Worm (Caenorhabditis elegans) whole organism, early embryonic: ENCODE measurements around the gene C05E7.3.

Experiments
- B0310.2 ChIP-seq: sonication (generic microtip); optimal IDR thresholded peaks from 2 replicates; lab custom pipeline; 2016; ENCODE audit warnings: mild to moderate bottlenecking, missing genetic modification characterization, missing compliant biosample characterization
- F13C5.2 ChIP-seq: sonication (generic microtip); optimal IDR thresholded peaks from 2 replicates; lab custom pipeline; 2017; ENCODE audit warnings: mild to moderate bottlenecking, missing genetic modification characterization, inconsistent platforms, missing compliant biosample characterization
- aly-1 ChIP-seq: sonication (generic microtip); optimal IDR thresholded peaks from 2 replicates; lab custom pipeline; 2016; ENCODE audit warnings: missing genetic modification characterization, missing compliant biosample characterization
- ama-1 ChIP-seq: fragments of 150-350 bp; optimal IDR thresholded peaks from 2 replicates; lab custom pipeline; 2014
- ceh-13 ChIP-seq: fragments of 200-800 bp; sonication (Bioruptor generic); optimal IDR thresholded peaks from 2 replicates; lab custom pipeline; 2018; ENCODE audit warnings: mild to moderate bottlenecking, missing genetic modification characterization, missing compliant biosample characterization
- ceh-36 ChIP-seq: sonication (generic microtip); optimal IDR thresholded peaks from 2 replicates; lab custom pipeline; 2016; ENCODE audit warnings: missing genetic modification characterization, inconsistent platforms, missing compliant biosample characterization
- ets-7 ChIP-seq: sonication (generic microtip); optimal IDR thresholded peaks from 2 replicates; lab custom pipeline; 2016; ENCODE audit warnings: missing genotype, missing genetic modification characterization, missing compliant biosample characterization
- flt-1 ChIP-seq: fragments of 200-800 bp; sonication (Bioruptor generic); IDR thresholded peaks from 2 replicates; pipeline ENCODE4 v1.3.6; 2022; ENCODE audit warnings: missing genetic modification characterization, missing compliant biosample characterization
- hmbx-1 ChIP-seq: sonication (generic microtip); optimal IDR thresholded peaks from 2 replicates; lab custom pipeline; 2016; ENCODE audit warnings: mild to moderate bottlenecking, missing genetic modification characterization, missing compliant biosample characterization
- hmg-4 ChIP-seq: fragments of 200-800 bp; sonication (Bioruptor generic); optimal IDR thresholded peaks from 2 replicates; lab custom pipeline; 2018; ENCODE audit warnings: mild to moderate bottlenecking, missing genetic modification characterization, missing compliant biosample characterization
- hnd-1 ChIP-seq: sonication (generic microtip); optimal IDR thresholded peaks from 2 replicates; lab custom pipeline; 2016; ENCODE audit warnings: missing genetic modification characterization, missing compliant biosample characterization
- pes-1 ChIP-seq: fragments of 200-800 bp; sonication (Bioruptor generic); IDR thresholded peaks from 2 replicates; pipeline ENCODE4 v1.3.6; 2022; ENCODE audit warnings: missing genetic modification reagents, missing genetic modification characterization, missing compliant biosample characterization
- scrt-1 ChIP-seq: fragments of 200-800 bp; sonication (Bioruptor generic); IDR thresholded peaks from 2 replicates; pipeline ENCODE4 v1.3.6; 2022; ENCODE audit warnings: missing genetic modification characterization, missing compliant biosample characterization
- sea-1 ChIP-seq: fragments of 200-800 bp; sonication (Bioruptor generic); conservative IDR thresholded peaks from 2 replicates; pipeline ENCODE4 v1.3.6; 2022; ENCODE audit warnings: missing genetic modification characterization, missing compliant biosample characterization
- tbx-11 ChIP-seq: fragments of 200-800 bp; sonication (Bioruptor generic); IDR thresholded peaks from 2 replicates; pipeline ENCODE4 v1.3.6; 2022; ENCODE audit warnings: missing genetic modification characterization, missing compliant biosample characterization
- tbx-37 ChIP-seq: fragments of 200-800 bp; sonication (Bioruptor generic); conservative IDR thresholded peaks from 2 replicates; pipeline ENCODE4 v1.3.6; 2022; ENCODE audit warnings: missing genetic modification reagents, missing genetic modification characterization, missing compliant biosample characterization
- tra-4 ChIP-seq: sonication (generic microtip); optimal IDR thresholded peaks from 2 replicates; lab custom pipeline; 2017; ENCODE audit warnings: missing genetic modification characterization, missing compliant biosample characterization

C05E7.3 gene

DNA sequence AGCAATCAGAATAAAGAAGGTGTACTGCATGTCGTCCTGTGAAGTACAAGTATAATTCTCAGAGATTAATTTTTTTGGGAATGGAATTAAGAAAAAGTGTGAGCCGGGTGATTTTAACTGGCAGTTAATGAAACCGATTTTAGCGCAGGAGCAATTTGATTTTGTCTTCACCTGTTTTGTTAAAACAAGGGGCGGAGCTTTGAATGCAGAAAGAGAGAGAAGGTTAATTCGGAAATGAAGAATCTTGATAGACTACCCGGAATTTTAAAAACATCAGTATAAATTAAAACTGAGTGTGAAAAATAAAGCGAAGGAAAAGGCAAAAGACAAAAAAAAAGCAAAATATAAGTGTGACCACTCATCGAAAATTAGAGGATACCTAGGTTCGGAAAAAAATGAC is at the start of gene C05E7.3:
TSS of gene C05E7.3 (minus strand) at position 101 of the 400 bp plus-strand sequence.
- TF ChIP-seq B0310.2 (tag; lab: Kevin White, UChicago), result no peak
- no peak for TF ChIP-seq sea-1 (GFP tag; lab: Robert Waterston, UW)
- TF ChIP-seq scrt-1 (GFP tag; lab: Robert Waterston, UW), result no peak
- no peak for TF ChIP-seq tbx-37 (GFP tag; lab: Robert Waterston, UW)
- no peak for TF ChIP-seq pes-1 (GFP tag; lab: Robert Waterston, UW)
- no peak for TF ChIP-seq ets-7 (tag; lab: Kevin White, UChicago)
- TF ChIP-seq ceh-13 (GFP tag; lab: Kevin White, UChicago), result no peak
- TF ChIP-seq tra-4, result no peak
- no peak for TF ChIP-seq ceh-36
- TF ChIP-seq hmbx-1 (tag; lab: Kevin White, UChicago), result no peak
- TF ChIP-seq aly-1, result no peak
- no peak for TF ChIP-seq flt-1 (GFP tag; lab: Robert Waterston, UW)
- no peak for TF ChIP-seq hmg-4
- no peak for TF ChIP-seq F13C5.2 (tag; lab: Kevin White, UChicago)
- TF ChIP-seq hnd-1 (tag; lab: Kevin White, UChicago), result no peak
- no peak for TF ChIP-seq ama-1
- no peak for TF ChIP-seq tbx-11 (GFP tag; lab: Robert Waterston, UW)

DNA sequence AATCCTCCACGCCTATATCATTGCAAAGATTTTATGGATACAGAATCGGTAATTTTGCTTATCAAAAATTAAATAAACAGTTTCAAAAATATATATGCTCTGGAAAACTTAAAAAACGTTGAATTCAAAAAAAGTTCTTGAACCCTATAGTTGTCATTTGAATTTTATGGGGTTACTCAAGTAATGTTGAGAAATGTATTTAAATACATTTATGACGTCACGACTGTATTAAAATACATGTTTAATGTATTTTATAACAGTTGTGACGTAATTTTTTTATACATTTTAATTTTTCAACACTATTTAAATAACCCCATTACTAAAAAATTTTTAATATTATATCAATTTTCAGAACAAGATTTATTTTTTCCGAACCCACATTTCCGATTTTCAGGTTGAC is 49.7 kb upstream of the C05E7.3 start:
- TF ChIP-seq B0310.2 (tag; lab: Kevin White, UChicago) (no peak), ets-7 (tag; lab: Kevin White, UChicago) (no peak), aly-1 (no peak), flt-1 (GFP tag; lab: Robert Waterston, UW) (no peak), F13C5.2 (tag; lab: Kevin White, UChicago) (no peak), ceh-13 (GFP tag; lab: Kevin White, UChicago) (no peak)

DNA sequence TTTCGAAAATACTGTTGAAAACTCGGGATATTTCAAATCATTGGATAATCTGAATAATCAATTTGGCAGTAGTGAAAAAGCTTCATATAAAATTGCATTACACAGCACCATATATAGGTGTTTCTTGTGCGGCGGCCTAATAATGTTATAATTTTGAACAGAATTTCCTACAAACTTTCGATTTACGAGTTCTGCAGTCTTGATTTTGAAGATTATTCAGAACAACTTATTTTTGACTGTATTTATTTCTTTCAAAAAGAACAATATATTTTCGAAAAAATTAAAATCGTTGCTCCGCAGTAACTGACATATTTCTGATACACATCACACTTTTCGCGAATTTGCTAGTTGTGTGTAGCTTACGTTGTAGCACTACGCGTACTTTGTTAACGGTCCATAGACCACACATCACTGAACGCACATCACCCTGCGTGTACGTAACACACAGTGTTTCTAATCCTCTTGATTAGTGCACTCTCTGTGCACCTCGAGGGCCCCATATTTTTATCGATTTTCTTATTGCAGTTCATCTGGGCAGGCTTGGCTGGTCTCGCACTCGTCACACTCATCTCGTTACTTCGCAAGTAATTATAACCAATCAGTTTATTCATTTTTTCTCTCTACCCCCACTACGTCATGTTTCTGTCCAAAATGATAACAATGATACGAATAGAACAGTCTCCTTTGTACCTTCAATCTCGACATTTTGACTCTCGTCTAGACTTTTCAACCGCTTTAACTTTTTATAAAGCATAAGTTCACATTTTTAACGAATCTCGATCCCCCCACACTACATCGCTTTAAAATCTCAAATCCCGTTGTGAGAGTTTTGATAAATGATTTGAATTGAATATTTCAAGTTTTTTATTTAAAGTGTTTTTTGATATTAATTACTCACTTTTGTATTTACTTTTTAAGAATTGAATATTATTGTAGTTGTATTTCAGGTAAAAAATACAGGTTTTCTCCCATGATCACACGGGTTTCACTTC is 44.4 kb upstream of the C05E7.3 start, which contains the start of the genes F11C1.1 and vwa-8:
TSS of gene F11C1.1 (minus strand) at position 51 of the 992 bp plus-strand sequence.
TSS of gene vwa-8 (plus strand) at position 942 of the 992 bp plus-strand sequence.
- TF ChIP-seq F13C5.2 (tag; lab: Kevin White, UChicago) (no peak), sea-1 (GFP tag; lab: Robert Waterston, UW) (no peak), tbx-37 (GFP tag; lab: Robert Waterston, UW) (no peak), B0310.2 (tag; lab: Kevin White, UChicago) (no peak), ets-7 (tag; lab: Kevin White, UChicago) (no peak), scrt-1 (GFP tag; lab: Robert Waterston, UW) (no peak), ceh-13 (GFP tag; lab: Kevin White, UChicago) (no peak), tbx-11 (GFP tag; lab: Robert Waterston, UW) (no peak), aly-1 (no peak)

DNA sequence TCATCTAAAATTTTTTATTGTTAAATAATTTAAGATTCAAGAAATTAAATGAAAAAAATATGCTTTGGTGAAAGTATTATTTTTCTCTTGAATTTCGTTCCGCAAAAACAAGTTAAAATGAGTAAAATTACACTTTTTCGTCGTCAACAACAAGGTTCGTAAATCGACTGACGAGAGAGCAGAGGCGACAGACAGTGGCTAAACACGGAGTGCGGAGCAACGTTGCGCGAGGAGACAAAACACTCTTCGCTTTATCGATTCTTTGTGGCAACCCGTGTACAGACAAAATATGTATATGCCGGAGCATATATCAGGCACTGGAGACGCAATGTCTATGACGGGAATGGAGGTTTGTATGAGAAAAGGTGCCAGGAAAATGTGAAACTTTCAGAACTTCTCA is 42.8 kb upstream of the C05E7.3 start, which contains the start of gene F11C1.7:
TSS of gene F11C1.7 (plus strand) at position 140 of the 400 bp plus-strand sequence.
- TF ChIP-seq aly-1, result no peak
- no peak for TF ChIP-seq hmg-4
- TF ChIP-seq F13C5.2 (tag; lab: Kevin White, UChicago), result no peak
- TF ChIP-seq B0310.2 (tag; lab: Kevin White, UChicago), result no peak
- no peak for TF ChIP-seq hnd-1 (tag; lab: Kevin White, UChicago)
- TF ChIP-seq tbx-37 (GFP tag; lab: Robert Waterston, UW), result no peak
- no peak for TF ChIP-seq scrt-1 (GFP tag; lab: Robert Waterston, UW)
- no peak for TF ChIP-seq tbx-11 (GFP tag; lab: Robert Waterston, UW)
- TF ChIP-seq ets-7 (tag; lab: Kevin White, UChicago), result no peak
- no peak for TF ChIP-seq hmbx-1 (tag; lab: Kevin White, UChicago)
- no peak for TF ChIP-seq ceh-13 (GFP tag; lab: Kevin White, UChicago)
- TF ChIP-seq flt-1 (GFP tag; lab: Robert Waterston, UW), result no peak
- no peak for TF ChIP-seq pes-1 (GFP tag; lab: Robert Waterston, UW)
- TF ChIP-seq ama-1, result no peak
- TF ChIP-seq sea-1 (GFP tag; lab: Robert Waterston, UW), result no peak
- TF ChIP-seq tra-4, result no peak

DNA sequence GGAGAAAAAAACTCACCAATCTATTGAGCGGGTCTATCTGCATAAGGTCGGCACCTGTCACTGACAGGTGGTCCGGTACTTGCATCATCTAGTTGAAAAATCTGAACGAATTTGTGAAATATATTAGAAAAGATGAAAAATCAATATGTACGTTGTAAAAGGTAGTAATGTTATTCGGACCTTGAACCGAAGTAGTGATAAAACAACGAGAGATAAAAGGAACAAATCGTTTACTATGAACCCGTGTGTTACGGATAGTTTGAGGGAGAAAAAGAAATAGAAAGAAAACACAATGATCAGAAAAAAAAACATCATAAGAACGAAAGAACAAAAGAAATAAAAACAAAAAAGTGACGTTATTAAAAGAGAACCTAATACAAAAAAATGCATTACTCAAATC is 40.7 kb upstream of the C05E7.3 start, which contains the start of gene mff-1:
TSS of gene mff-1 (minus strand) at position 101 of the 400 bp plus-strand sequence.
- TF ChIP-seq hnd-1 (tag; lab: Kevin White, UChicago) (no peak), ets-7 (tag; lab: Kevin White, UChicago) (no peak), pes-1 (GFP tag; lab: Robert Waterston, UW) (no peak), scrt-1 (GFP tag; lab: Robert Waterston, UW) (no peak), sea-1 (GFP tag; lab: Robert Waterston, UW) (no peak), ceh-13 (GFP tag; lab: Kevin White, UChicago) (no peak), ceh-36 (no peak), aly-1 (no peak), tbx-11 (GFP tag; lab: Robert Waterston, UW) (no peak), flt-1 (GFP tag; lab: Robert Waterston, UW) (no peak), tbx-37 (GFP tag; lab: Robert Waterston, UW) (no peak), tra-4 (no peak), hmg-4 (no peak), F13C5.2 (tag; lab: Kevin White, UChicago) (no peak), B0310.2 (tag; lab: Kevin White, UChicago) (no peak), hmbx-1 (tag; lab: Kevin White, UChicago) (no peak), ama-1 (no peak)

DNA sequence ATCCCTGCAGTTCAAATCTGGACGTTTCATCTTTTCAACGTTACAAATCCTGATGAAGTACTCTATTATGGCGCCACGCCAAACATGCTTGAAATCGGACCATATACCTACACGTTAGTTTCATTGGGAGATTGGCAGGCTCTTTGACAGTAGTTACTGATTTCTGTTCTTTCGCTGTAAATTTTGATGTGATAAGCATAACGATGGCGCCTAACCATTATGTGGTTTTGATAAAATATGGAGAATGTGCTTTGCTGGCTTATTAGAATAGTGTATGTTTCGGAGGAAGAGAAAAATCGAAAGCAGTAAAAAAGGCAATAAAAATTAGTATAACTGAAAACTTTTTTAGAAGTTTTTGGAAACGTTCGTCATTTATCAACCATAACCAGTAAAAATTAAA is 36.3 kb upstream of the C05E7.3 start:
- TF ChIP-seq scrt-1 (GFP tag; lab: Robert Waterston, UW), result no peak
- no peak for TF ChIP-seq hnd-1 (tag; lab: Kevin White, UChicago)
- no peak for TF ChIP-seq ama-1
- no peak for TF ChIP-seq sea-1 (GFP tag; lab: Robert Waterston, UW)
- no peak for TF ChIP-seq flt-1 (GFP tag; lab: Robert Waterston, UW)
- no peak for TF ChIP-seq B0310.2 (tag; lab: Kevin White, UChicago)
- no peak for TF ChIP-seq hmg-4
- no peak for TF ChIP-seq tbx-37 (GFP tag; lab: Robert Waterston, UW)
- no peak for TF ChIP-seq aly-1
- TF ChIP-seq pes-1 (GFP tag; lab: Robert Waterston, UW), result no peak
- no peak for TF ChIP-seq tra-4
- no peak for TF ChIP-seq ets-7 (tag; lab: Kevin White, UChicago)
- no peak for TF ChIP-seq F13C5.2 (tag; lab: Kevin White, UChicago)
- TF ChIP-seq hmbx-1 (tag; lab: Kevin White, UChicago), result no peak
